Fruit fly (Drosophila melanogaster) whole organism, adult: ENCODE results near the gene CG3021.

Source experiments
- CG14711 ChIP-seq: fragments of 200-800 bp; sonication (Bioruptor generic); optimal IDR thresholded peaks from 2 replicates; lab custom pipeline; 2018; ENCODE audit warnings: missing biosample characterization, mild to moderate bottlenecking, missing genetic modification characterization, moderate library complexity
- CG1620 ChIP-seq: fragments of 200-800 bp; sonication (Bioruptor generic); optimal IDR thresholded peaks from 2 replicates; lab custom pipeline; 2016; ENCODE audit warnings: missing biosample characterization, missing genetic modification characterization
- CG5204 ChIP-seq: fragments of 200-800 bp; sonication (Bioruptor generic); optimal IDR thresholded peaks from 2 replicates; lab custom pipeline; 2016; ENCODE audit warnings: missing biosample characterization, missing genetic modification characterization
- Clk ChIP-seq: fragments of 200-800 bp; sonication (Bioruptor generic); optimal IDR thresholded peaks from 2 replicates; lab custom pipeline; 2017; ENCODE audit warnings: missing biosample characterization, missing genetic modification characterization
- Mnt ChIP-seq: fragments of 200-800 bp; sonication (Bioruptor generic); optimal IDR thresholded peaks from 2 replicates; lab custom pipeline; 2016; ENCODE audit warnings: missing biosample characterization, mild to moderate bottlenecking, missing genetic modification characterization
- bab1 ChIP-seq: fragments of 200-800 bp; sonication (Bioruptor generic); optimal IDR thresholded peaks from 3 replicates; lab custom pipeline; 2019; ENCODE audit warnings: missing biosample characterization, mild to moderate bottlenecking, missing genetic modification characterization, moderate library complexity
- cic ChIP-seq: fragments of 200-800 bp; sonication (Bioruptor generic); optimal IDR thresholded peaks from 2 replicates; lab custom pipeline; 2017; ENCODE audit warnings: missing biosample characterization, mild to moderate bottlenecking, missing genetic modification characterization, moderate library complexity
- cnc ChIP-seq, 2 experiments: fragments of >200 bp; optimal IDR thresholded peaks; 2 replicates each; lab custom pipeline; 2017
- kay ChIP-seq: fragments of 200-800 bp; sonication (Bioruptor generic); peaks from one replicate; lab custom pipeline; 2016; ENCODE audit warnings: missing biosample characterization, missing genetic modification characterization, borderline replicate concordance
- ovo ChIP-seq: fragments of 200-800 bp; sonication (Bioruptor generic); optimal IDR thresholded peaks from 2 replicates; lab custom pipeline; 2016; ENCODE audit warnings: missing biosample characterization, missing genetic modification characterization
- tj ChIP-seq: fragments of 200-800 bp; sonication (Bioruptor generic); optimal IDR thresholded peaks from 3 replicates; lab custom pipeline; 2017; ENCODE audit warnings: missing biosample characterization, mild to moderate bottlenecking, missing genetic modification characterization, moderate library complexity

DNA sequence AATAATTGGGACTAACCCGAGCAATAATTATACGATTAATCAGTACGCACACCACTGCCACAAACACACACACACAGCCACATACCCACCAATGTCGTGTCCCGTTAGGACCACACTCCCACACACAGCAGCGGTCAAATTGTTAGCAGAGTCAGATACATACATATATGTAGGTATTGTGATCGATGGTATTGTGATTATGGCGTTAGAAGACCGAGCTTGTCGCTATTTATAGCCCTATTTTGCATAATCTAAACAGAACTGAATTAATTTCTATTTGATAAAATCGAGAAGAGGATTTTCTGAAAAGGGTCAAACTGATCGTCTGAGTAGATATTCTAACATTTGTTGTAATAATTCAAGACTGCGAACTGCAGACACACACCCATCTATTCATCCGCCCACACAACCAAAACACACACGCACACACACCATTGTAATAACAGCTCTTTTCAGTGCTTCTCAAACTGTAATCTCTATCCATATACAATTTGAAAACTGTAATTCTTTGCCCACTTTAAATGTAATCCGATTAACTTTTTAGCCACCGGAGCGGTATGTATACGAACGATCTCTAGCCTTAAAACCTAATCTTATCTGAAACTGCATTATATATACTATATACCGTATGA, 14.9 kb downstream of the CG3021 start:
- no peak for TF ChIP-seq cnc (optimal IDR thresholded peaks at IDR 0.05; lab: Kevin White, UChicago)
- no peak for TF ChIP-seq Clk (GFP tag; lab: Kevin White, UChicago)
- TF ChIP-seq CG14711, result no peak
- no peak for TF ChIP-seq tj (GFP tag; lab: Kevin White, UChicago)
- no peak for TF ChIP-seq CG1620 (GFP tag; lab: Kevin White, UChicago)
- peak; percentile 83 for TF ChIP-seq ovo
- TF ChIP-seq cic (GFP tag; lab: Kevin White, UChicago), result no peak
- no peak for TF ChIP-seq kay (GFP tag; lab: Kevin White, UChicago)
- no peak for TF ChIP-seq bab1 (GFP tag; lab: Kevin White, UChicago)
- peak; percentile 15 for TF ChIP-seq Mnt (GFP tag; lab: Kevin White, UChicago)
- no peak for TF ChIP-seq CG5204 (GFP tag; lab: Kevin White, UChicago)
